Worm (Caenorhabditis elegans): ENCODE results near the gene F32H5.1.

DNA sequence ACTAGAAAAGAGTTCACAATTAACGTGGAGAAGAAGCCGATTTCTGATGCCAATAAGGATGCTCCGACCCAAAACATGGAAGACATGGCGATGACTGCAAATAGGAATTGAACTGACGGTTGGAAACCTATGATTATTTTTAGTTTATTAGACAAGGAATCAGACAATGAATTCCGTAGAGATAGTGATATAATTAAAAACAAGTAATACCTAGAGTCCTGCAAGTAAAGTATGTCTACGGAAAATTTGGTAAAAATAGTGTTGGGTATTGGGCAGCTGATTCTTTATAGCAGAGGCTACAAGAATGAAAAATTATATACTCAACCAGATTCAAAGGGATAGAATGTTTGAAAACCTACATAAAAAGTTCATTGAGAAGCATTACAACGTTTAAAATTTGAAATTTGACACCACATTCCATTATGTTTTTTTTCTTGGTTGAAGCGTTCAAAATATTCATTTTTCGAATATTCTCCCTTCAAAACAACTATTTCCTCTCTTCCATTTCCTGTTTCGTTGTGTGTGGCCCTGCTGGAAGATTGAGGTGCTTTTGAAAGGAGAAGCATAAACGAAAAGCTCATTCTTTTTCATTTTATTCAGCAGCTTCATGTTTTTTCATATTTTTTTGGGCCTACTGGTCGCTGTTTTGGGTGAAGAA is 18.1 kb downstream of the F32H5.1 start, which contains the start of the genes str-4 and lgc-48:
- no peak for TF ChIP-seq nhr-12 (tag; optimal IDR thresholded peaks at IDR 0.05)
- no peak for TF ChIP-seq sea-2 (GFP tag; optimal IDR thresholded peaks at IDR 0.05)
- no peak for TF ChIP-seq lin-39 (tag; optimal IDR thresholded peaks at IDR 0.05)
- no peak for TF ChIP-seq fos-1 (tag; optimal IDR thresholded peaks at IDR 0.05)
- no peak for TF ChIP-seq ama-1 (optimal IDR thresholded peaks at IDR 0.05)
- no peak for TF ChIP-seq nhr-28 (tag; optimal IDR thresholded peaks at IDR 0.05)
- TF ChIP-seq aly-2 (tag; optimal IDR thresholded peaks at IDR 0.05) = no peak
- TF ChIP-seq fkh-10 (GFP tag; optimal IDR thresholded peaks at IDR 0.05) = no peak
- no peak for TF ChIP-seq lin-15B (tag; optimal IDR thresholded peaks at IDR 0.05)
